Worm (Caenorhabditis elegans) whole organism, L1 larva: ENCODE results near the gene prx-14.
A peak's percentile ranks its signal among the peaks of the same experiment; 100 is the strongest.

Source experiments
- C04F5.9 ChIP-seq: sonication (generic microtip); optimal IDR thresholded peaks from 2 replicates; lab custom pipeline; 2016; ENCODE audit warnings: missing genetic modification characterization, missing compliant biosample characterization
- C34B4.2 ChIP-seq: sonication (generic microtip); optimal IDR thresholded peaks from 2 replicates; lab custom pipeline; 2017; ENCODE audit warnings: mild to moderate bottlenecking, missing genetic modification characterization, missing compliant biosample characterization
- Y116A8C.19 ChIP-seq: sonication (generic microtip); optimal IDR thresholded peaks from 2 replicates; lab custom pipeline; 2016; ENCODE audit warnings: missing compliant biosample characterization, missing genetic modification characterization, borderline replicate concordance
- aha-1 ChIP-seq: fragments of 150-350 bp; optimal IDR thresholded peaks from 2 replicates; lab custom pipeline; 2014; ENCODE audit warnings: missing biosample characterization, missing genetic modification characterization
- alr-1 ChIP-seq: fragments of 200-800 bp; sonication (Bioruptor generic); optimal IDR thresholded peaks from 2 replicates; lab custom pipeline; 2018; ENCODE audit warnings: borderline replicate concordance, mild to moderate bottlenecking, missing genetic modification characterization, missing compliant biosample characterization
- aly-2 ChIP-seq: fragments of 150-350 bp; optimal IDR thresholded peaks from 2 replicates; lab custom pipeline; 2014; ENCODE audit warnings: missing biosample characterization, missing genetic modification characterization
- ama-1 ChIP-seq: fragments of 150-350 bp; optimal IDR thresholded peaks from 2 replicates; lab custom pipeline; 2014
- ceh-82 ChIP-seq, 3 experiments: fragments of 150-350 bp in 1 of 3; sonication (generic microtip) in 2 of 3; optimal IDR thresholded peaks; 2 replicates each; lab custom pipeline; 2014 to 2017; ENCODE audit warnings: missing biosample characterization in 3 of 3, missing genetic modification characterization in 3 of 3
- ceh-90 ChIP-seq: sonication (generic microtip); optimal IDR thresholded peaks from 2 replicates; lab custom pipeline; 2016; ENCODE audit warnings: missing genetic modification characterization, missing compliant biosample characterization
- dpl-1 ChIP-seq, 3 experiments: fragments of 150-350 bp in 2 of 3; sonication (generic microtip) in 1 of 3; optimal IDR thresholded peaks; 2 replicates each; lab custom pipeline; 2014 to 2017; ENCODE audit warnings: missing biosample characterization in 3 of 3, missing genetic modification characterization in 3 of 3, missing genetic modification reagents in 3 of 3
- efl-3 ChIP-seq: fragments of 200-800 bp; sonication (Bioruptor generic); optimal IDR thresholded peaks from 2 replicates; lab custom pipeline; 2018; ENCODE audit warnings: mild to moderate bottlenecking, missing genetic modification characterization, missing compliant biosample characterization
- egl-13 ChIP-seq: sonication (generic microtip); optimal IDR thresholded peaks from 2 replicates; lab custom pipeline; 2016; ENCODE audit warnings: missing genotype, missing genetic modification reagents, missing genetic modification characterization, missing compliant biosample characterization
- elt-3 ChIP-seq, 6 experiments: fragments of 150-350 bp in 1 of 6; sonication (generic microtip); optimal IDR thresholded peaks; 2 replicates each; lab custom pipeline; 2017 to 2018; ENCODE audit warnings: missing biosample characterization in 6 of 6, missing genetic modification characterization in 6 of 6, inconsistent platforms in 1 of 6
- ets-5 ChIP-seq: fragments of 200-800 bp; sonication (Bioruptor generic); IDR thresholded peaks from 2 replicates; pipeline ENCODE4 v1.3.6; 2022; ENCODE audit warnings: missing genetic modification characterization, missing compliant biosample characterization
- fkh-10 ChIP-seq: sonication (generic microtip); optimal IDR thresholded peaks from 2 replicates; lab custom pipeline; 2017; ENCODE audit warnings: missing biosample characterization, missing genetic modification reagents, missing genetic modification characterization
- fkh-4 ChIP-seq: sonication (generic microtip); optimal IDR thresholded peaks from 2 replicates; lab custom pipeline; 2016; ENCODE audit warnings: missing compliant biosample characterization, missing genetic modification characterization, borderline replicate concordance
- grh-1 ChIP-seq: fragments of 200-800 bp; sonication (Bioruptor generic); IDR thresholded peaks from 2 replicates; pipeline ENCODE4 v1.3.6; 2022; ENCODE audit warnings: missing genetic modification reagents, missing genetic modification characterization, missing compliant biosample characterization
- isw-1 ChIP-seq: fragments of 200-800 bp; sonication (Bioruptor generic); IDR thresholded peaks from 2 replicates; pipeline ENCODE4 v1.3.6; 2022; ENCODE audit warnings: missing genetic modification characterization, missing compliant biosample characterization
- jun-1 ChIP-seq: fragments of 150-350 bp; optimal IDR thresholded peaks from 2 replicates; lab custom pipeline; 2014; ENCODE audit warnings: missing biosample characterization, missing genetic modification reagents, missing genetic modification characterization
- lin-14 ChIP-seq: fragments of 200-800 bp; sonication (Bioruptor generic); optimal IDR thresholded peaks from 2 replicates; lab custom pipeline; 2018; ENCODE audit warnings: mild to moderate bottlenecking, missing genetic modification characterization, moderate library complexity, missing compliant biosample characterization
- lin-39 ChIP-seq: fragments of 150-350 bp; optimal IDR thresholded peaks from 2 replicates; lab custom pipeline; 2014; ENCODE audit warnings: missing biosample characterization, missing genetic modification reagents, missing genetic modification characterization
- mab-9 ChIP-seq: fragments of 200-800 bp; sonication (Bioruptor generic); IDR thresholded peaks from 2 replicates; pipeline ENCODE4 v1.3.6; 2022; ENCODE audit warnings: missing genetic modification reagents, missing genetic modification characterization, missing compliant biosample characterization
- mdl-1 ChIP-seq, 2 experiments: fragments of 150-350 bp; optimal IDR thresholded peaks; 2 replicates each; lab custom pipeline; 2014 to 2017; ENCODE audit warnings: missing biosample characterization in 2 of 2, missing genetic modification characterization in 2 of 2, inconsistent platforms in 1 of 2
- mep-1 ChIP-seq: fragments of 150-350 bp; optimal IDR thresholded peaks from 2 replicates; lab custom pipeline; 2014; ENCODE audit warnings: missing biosample characterization, missing genetic modification characterization
- nhr-11 ChIP-seq: fragments of 150-350 bp; optimal IDR thresholded peaks from 2 replicates; lab custom pipeline; 2014; ENCODE audit warnings: missing biosample characterization, missing genetic modification characterization
- nhr-12 ChIP-seq: sonication (generic microtip); optimal IDR thresholded peaks from 2 replicates; lab custom pipeline; 2017; ENCODE audit warnings: missing biosample characterization, missing genetic modification characterization
- nhr-19 ChIP-seq: fragments of 200-800 bp; sonication (Bioruptor generic); conservative IDR thresholded peaks from 2 replicates; pipeline ENCODE4 v1.3.6; 2022; ENCODE audit warnings: missing genetic modification characterization, missing compliant biosample characterization
- nhr-20 ChIP-seq: sonication (generic microtip); optimal IDR thresholded peaks from 2 replicates; lab custom pipeline; 2016; ENCODE audit warnings: mild to moderate bottlenecking, missing genetic modification characterization, missing compliant biosample characterization
- nhr-28 ChIP-seq: fragments of 150-350 bp; optimal IDR thresholded peaks from 2 replicates; lab custom pipeline; 2014; ENCODE audit warnings: missing biosample characterization, missing genetic modification characterization
- nhr-71 ChIP-seq: sonication (generic microtip); optimal IDR thresholded peaks from 2 replicates; lab custom pipeline; 2016; ENCODE audit warnings: mild to moderate bottlenecking, missing genetic modification characterization, moderate library complexity, missing compliant biosample characterization
- nhr-76 ChIP-seq: sonication (generic microtip); optimal IDR thresholded peaks from 2 replicates; lab custom pipeline; 2017; ENCODE audit warnings: missing biosample characterization, missing genetic modification characterization
- nhr-77 ChIP-seq: fragments of 150-350 bp; optimal IDR thresholded peaks from 2 replicates; lab custom pipeline; 2014; ENCODE audit warnings: missing biosample characterization, missing genetic modification characterization
- nhr-85 ChIP-seq: sonication (generic microtip); peaks from one replicate; lab custom pipeline; 2016; ENCODE audit warnings: missing genetic modification characterization, inconsistent platforms, missing compliant biosample characterization
- nhr-90 ChIP-seq: sonication (generic microtip); optimal IDR thresholded peaks from 2 replicates; lab custom pipeline; 2016; ENCODE audit warnings: mild to moderate bottlenecking, missing genetic modification characterization, missing compliant biosample characterization; ENCODE audit not compliant: poor library complexity
- pag-3 ChIP-seq: sonication (generic microtip); optimal IDR thresholded peaks from 2 replicates; lab custom pipeline; 2017; ENCODE audit warnings: missing genetic modification characterization, mild to moderate bottlenecking, missing compliant biosample characterization, antibody characterized with exemption, borderline replicate concordance; ENCODE audit not compliant: insufficient read depth
- pqm-1 ChIP-seq: sonication (generic microtip); optimal IDR thresholded peaks from 3 replicates; lab custom pipeline; 2017; ENCODE audit warnings: missing biosample characterization, missing genetic modification characterization
- skn-1 ChIP-seq: fragments of 150-350 bp; optimal IDR thresholded peaks from 2 replicates; lab custom pipeline; 2014; ENCODE audit warnings: missing biosample characterization, missing genetic modification characterization
- snu-23 ChIP-seq: sonication (generic microtip); optimal IDR thresholded peaks from 2 replicates; lab custom pipeline; 2016; ENCODE audit warnings: missing genetic modification characterization, missing compliant biosample characterization
- sup-37 ChIP-seq: fragments of 200-800 bp; sonication (Bioruptor generic); optimal IDR thresholded peaks from 2 replicates; lab custom pipeline; 2018; ENCODE audit warnings: mild to moderate bottlenecking, missing genetic modification characterization, missing compliant biosample characterization
- tbx-2 ChIP-seq: sonication (generic microtip); optimal IDR thresholded peaks from 2 replicates; lab custom pipeline; 2016; ENCODE audit warnings: missing genetic modification characterization, missing compliant biosample characterization
- tlp-1 ChIP-seq: fragments of 150-350 bp; optimal IDR thresholded peaks from 2 replicates; lab custom pipeline; 2014; ENCODE audit warnings: missing biosample characterization, missing genetic modification characterization
- unc-130 ChIP-seq: fragments of 150-350 bp; optimal IDR thresholded peaks from 2 replicates; lab custom pipeline; 2017; ENCODE audit warnings: missing biosample characterization, missing genetic modification characterization, inconsistent platforms
- unc-30 ChIP-seq: sonication (generic microtip); optimal IDR thresholded peaks from 2 replicates; lab custom pipeline; 2017; ENCODE audit warnings: missing biosample characterization, missing genetic modification characterization
- unc-62 ChIP-seq: fragments of 150-350 bp; optimal IDR thresholded peaks from 2 replicates; lab custom pipeline; 2014; ENCODE audit warnings: missing biosample characterization, missing genetic modification reagents, missing genetic modification characterization
- unc-86 ChIP-seq: sonication (generic microtip); optimal IDR thresholded peaks from 2 replicates; lab custom pipeline; 2016; ENCODE audit warnings: missing genetic modification characterization, missing compliant biosample characterization
- vab-15 ChIP-seq: sonication (generic microtip); optimal IDR thresholded peaks from 2 replicates; lab custom pipeline; 2017; ENCODE audit warnings: missing genotype, mild to moderate bottlenecking, missing genetic modification characterization, missing compliant biosample characterization
- zag-1 ChIP-seq: fragments of 150-350 bp; optimal IDR thresholded peaks from 2 replicates; lab custom pipeline; 2014; ENCODE audit warnings: missing biosample characterization, missing genetic modification characterization
- zip-4 ChIP-seq: fragments of 200-800 bp; sonication (Bioruptor generic); optimal IDR thresholded peaks from 2 replicates; lab custom pipeline; 2018; ENCODE audit warnings: mild to moderate bottlenecking, missing genetic modification characterization, moderate library complexity, missing compliant biosample characterization
- ztf-11 ChIP-seq, 2 experiments: sonication (generic microtip); optimal IDR thresholded peaks; 2 replicates each; lab custom pipeline; 2016 to 2017; ENCODE audit warnings: missing genetic modification characterization in 2 of 2, missing biosample characterization in 1 of 2, missing compliant biosample characterization in 1 of 2
- ztf-4 ChIP-seq: fragments of 150-350 bp; optimal IDR thresholded peaks from 2 replicates; lab custom pipeline; 2014; ENCODE audit warnings: missing biosample characterization, missing genetic modification characterization

Gene prx-14

ce11 chrIV:11146962-11147470, 35.9 kb upstream of the prx-14 start, which contains the start of gene pigq-1 (continued):
- no peak for TF ChIP-seq isw-1 (GFP tag; lab: Robert Waterston, UW)
- no peak for TF ChIP-seq dpl-1 (GFP tag; optimal IDR thresholded peaks at IDR 0.05; lab: Kevin White, UChicago)
- no peak for TF ChIP-seq mep-1
- TF ChIP-seq ztf-11 (tag; optimal IDR thresholded peaks at IDR 0.05; lab: Kevin White, UChicago): no peak
- TF ChIP-seq jun-1 (tag; lab: Kevin White, UChicago): no peak
- TF ChIP-seq tlp-1 (tag; lab: Kevin White, UChicago): no peak
- peak; percentile 55 for TF ChIP-seq nhr-90 (tag; lab: Kevin White, UChicago)
- TF ChIP-seq unc-86 (tag; lab: Kevin White, UChicago): no peak
- TF ChIP-seq, all 84 proteins: peak for 13

- TF ChIP-seq nhr-71: peak; percentile 25
- TF ChIP-seq sup-37 (GFP tag; lab: Kevin White, UChicago): no peak
- TF ChIP-seq nhr-90 (tag; lab: Kevin White, UChicago): no peak
- TF ChIP-seq pag-3: peak; percentile 74
- TF ChIP-seq fkh-10: no peak
- TF ChIP-seq grh-1 (GFP tag; lab: Robert Waterston, UW): no peak
- TF ChIP-seq zip-4 (GFP tag; lab: Kevin White, UChicago): no peak
- TF ChIP-seq nhr-77 (tag; lab: Kevin White, UChicago): no peak
- TF ChIP-seq nhr-28 (tag; lab: Kevin White, UChicago): no peak
- TF ChIP-seq ets-5 (GFP tag; lab: Robert Waterston, UW): no peak
- TF ChIP-seq unc-30: no peak
- no peak for TF ChIP-seq aly-2 (tag; lab: Kevin White, UChicago)
- no peak for TF ChIP-seq tlp-1 (tag; lab: Kevin White, UChicago)
- TF ChIP-seq mab-9 (GFP tag; lab: Robert Waterston, UW): no peak
- TF ChIP-seq ceh-90 (tag; lab: Kevin White, UChicago): no peak
- TF ChIP-seq C34B4.2 (tag; lab: Kevin White, UChicago): no peak
- no peak for TF ChIP-seq C04F5.9 (tag; lab: Kevin White, UChicago)
- TF ChIP-seq lin-39: no peak
- TF ChIP-seq tbx-2: no peak
- TF ChIP-seq nhr-19 (GFP tag; lab: Robert Waterston, UW): peak; percentile 4; the same call in 1 of the 2 replicates
- TF ChIP-seq ama-1 (lab: Kevin White, UChicago): no peak
- peak in 1 of 6 experiments; percentile 8 for TF ChIP-seq elt-3 (tag; optimal IDR thresholded peaks at IDR 0.05; lab: Kevin White, UChicago)
- no peak for TF ChIP-seq nhr-20 (tag; lab: Kevin White, UChicago)
- no peak for TF ChIP-seq ztf-4 (tag; lab: Kevin White, UChicago)
- peak; percentile 55 for TF ChIP-seq lin-14 (GFP tag; lab: Kevin White, UChicago)
- TF ChIP-seq ceh-82 (tag; optimal IDR thresholded peaks at IDR 0.05; lab: Kevin White, UChicago): peak in 1 of 3 experiments; percentile 0
- TF ChIP-seq unc-130 (tag; lab: Kevin White, UChicago): no peak
- no peak for TF ChIP-seq unc-86 (tag; lab: Kevin White, UChicago)
- no peak for TF ChIP-seq Y116A8C.19 (tag; lab: Kevin White, UChicago)
- TF ChIP-seq ztf-11 (tag; optimal IDR thresholded peaks at IDR 0.05; lab: Kevin White, UChicago): no peak
- no peak for TF ChIP-seq zag-1 (tag; lab: Kevin White, UChicago)
- TF ChIP-seq skn-1 (tag; lab: Kevin White, UChicago): peak; percentile 15
- no peak for TF ChIP-seq egl-13 (tag; lab: Kevin White, UChicago)
- TF ChIP-seq aha-1 (tag; lab: Kevin White, UChicago): no peak
- TF ChIP-seq nhr-85 (tag; lab: Kevin White, UChicago): no peak
- no peak for TF ChIP-seq efl-3 (GFP tag; lab: Kevin White, UChicago)
- no peak for TF ChIP-seq mdl-1 (tag; optimal IDR thresholded peaks at IDR 0.05; lab: Kevin White, UChicago)
- no peak for TF ChIP-seq alr-1
- no peak for TF ChIP-seq unc-62 (GFP tag; lab: Kevin White, UChicago)
- TF ChIP-seq nhr-12 (tag; lab: Kevin White, UChicago): no peak
- TF ChIP-seq pqm-1: no peak
- TF ChIP-seq vab-15 (tag; lab: Kevin White, UChicago): no peak
- TF ChIP-seq nhr-11 (tag; lab: Kevin White, UChicago): no peak
- TF ChIP-seq snu-23 (GFP tag; lab: Kevin White, UChicago): peak; percentile 51
- TF ChIP-seq fkh-4 (tag; lab: Kevin White, UChicago): peak; percentile 2
- no peak for TF ChIP-seq nhr-76 (tag; lab: Kevin White, UChicago)
Observed at ce11 chrIV:11148788-11149366, 34.1 kb upstream of the prx-14 start.
